Worm (Caenorhabditis elegans) whole organism, midembryonic: ENCODE results near the gene nhr-27.

Experiments used
- T22C8.4 ChIP-seq: fragments of 200-800 bp; sonication (Bioruptor generic); IDR thresholded peaks from 2 replicates; pipeline ENCODE4 v1.3.6; 2022; ENCODE audit warnings: missing genetic modification characterization, missing compliant biosample characterization
- cog-1 ChIP-seq: sonication (generic microtip); optimal IDR thresholded peaks from 2 replicates; lab custom pipeline; 2016; ENCODE audit warnings: missing genetic modification characterization, missing compliant biosample characterization
- flt-1 ChIP-seq: fragments of 200-800 bp; sonication (Bioruptor generic); IDR thresholded peaks from 2 replicates; pipeline ENCODE4 v1.3.6; 2022; ENCODE audit warnings: missing genetic modification characterization, missing compliant biosample characterization
- klf-2 ChIP-seq: fragments of 200-800 bp; sonication (Bioruptor generic); conservative IDR thresholded peaks from 2 replicates; pipeline ENCODE4 v1.3.6; 2022; ENCODE audit warnings: missing genetic modification reagents, missing genetic modification characterization, missing compliant biosample characterization
- med-1 ChIP-seq: sonication (generic microtip); optimal IDR thresholded peaks from 2 replicates; lab custom pipeline; 2017; ENCODE audit warnings: missing genetic modification characterization, mild to moderate bottlenecking, missing compliant biosample characterization, antibody characterized with exemption, missing genetic modification reagents; ENCODE audit not compliant: insufficient read depth
- ref-1 ChIP-seq: fragments of 200-800 bp; sonication (Bioruptor generic); conservative IDR thresholded peaks from 2 replicates; pipeline ENCODE4 v1.3.6; 2022; ENCODE audit warnings: missing genetic modification reagents, missing genetic modification characterization, missing compliant biosample characterization
- tab-1 ChIP-seq: fragments of 200-800 bp; sonication (Bioruptor generic); IDR thresholded peaks from 2 replicates; pipeline ENCODE4 v1.3.6; 2022; ENCODE audit warnings: missing genetic modification characterization, missing compliant biosample characterization
- ztf-23 ChIP-seq: fragments of 200-800 bp; sonication (Bioruptor generic); IDR thresholded peaks from 2 replicates; pipeline ENCODE4 v1.3.6; 2022; ENCODE audit warnings: missing genetic modification reagents, missing genetic modification characterization, missing compliant biosample characterization
- ztf-29 ChIP-seq: fragments of 200-800 bp; sonication (Bioruptor generic); IDR thresholded peaks from 2 replicates; pipeline ENCODE4 v1.3.6; 2022; ENCODE audit warnings: missing genetic modification reagents, missing genetic modification characterization, missing compliant biosample characterization

Gene nhr-27

DNA sequence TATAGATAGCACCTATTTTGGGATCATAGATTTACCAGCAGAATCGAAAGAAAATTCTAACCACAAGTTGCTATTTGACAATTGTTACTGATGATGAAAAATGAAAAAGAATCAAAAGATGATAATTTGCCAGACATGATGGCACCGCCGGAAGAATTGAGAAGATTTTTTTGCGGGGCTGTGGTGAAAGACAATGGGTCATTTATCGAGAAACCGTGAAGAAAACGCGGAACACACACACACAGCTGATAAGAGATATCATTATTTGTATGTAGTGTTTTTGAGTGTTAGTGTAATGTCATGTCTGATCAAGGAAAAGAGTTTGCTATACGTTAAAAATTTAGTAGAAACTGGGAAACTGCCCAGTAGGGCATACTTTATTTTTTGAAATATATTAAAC is 26.7 kb upstream of the nhr-27 start:
- no peak for TF ChIP-seq T22C8.4 (GFP tag; lab: Robert Waterston, UW)

DNA sequence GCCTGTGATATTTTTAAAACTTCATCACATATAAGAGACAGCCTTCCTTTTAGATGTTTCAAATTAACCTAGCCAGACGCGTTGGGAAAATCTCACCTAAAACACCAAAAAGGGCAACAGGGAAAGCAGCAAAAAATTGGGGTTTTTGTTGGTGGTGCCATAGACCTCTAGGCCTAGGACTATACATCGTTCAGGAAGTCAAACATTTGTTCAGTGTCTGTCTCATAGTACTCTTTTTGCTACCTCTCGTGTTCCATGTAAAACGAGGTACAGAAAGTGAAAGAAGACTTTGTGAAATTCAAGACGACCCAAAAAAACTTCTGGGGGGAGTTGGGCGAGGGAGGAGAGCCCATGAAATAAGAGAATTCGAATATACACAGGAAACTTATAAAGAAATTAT is 20.9 kb upstream of the nhr-27 start:
- TF ChIP-seq med-1 (no peak), klf-2 (GFP tag; lab: Robert Waterston, UW) (no peak), T22C8.4 (GFP tag; lab: Robert Waterston, UW) (no peak), flt-1 (GFP tag; lab: Robert Waterston, UW) (no peak), cog-1 (tag; lab: Kevin White, UChicago) (no peak)

ce11 chrX:12827741-12828408 is 19.8 kb upstream of the nhr-27 start:
- TF ChIP-seq ztf-29 (GFP tag; lab: Robert Waterston, UW) (no peak), med-1 (no peak), klf-2 (GFP tag; lab: Robert Waterston, UW) (no peak), ref-1 (GFP tag; lab: Robert Waterston, UW) (no peak), cog-1 (tag; lab: Kevin White, UChicago) (no peak)

- no peak for TF ChIP-seq flt-1 (GFP tag; lab: Robert Waterston, UW)
- no peak for TF ChIP-seq cog-1 (tag; lab: Kevin White, UChicago)
- no peak for TF ChIP-seq med-1
- no peak for TF ChIP-seq tab-1
Measured at ce11 chrX:12826782-12827181, 18.7 kb upstream of the nhr-27 start.

DNA sequence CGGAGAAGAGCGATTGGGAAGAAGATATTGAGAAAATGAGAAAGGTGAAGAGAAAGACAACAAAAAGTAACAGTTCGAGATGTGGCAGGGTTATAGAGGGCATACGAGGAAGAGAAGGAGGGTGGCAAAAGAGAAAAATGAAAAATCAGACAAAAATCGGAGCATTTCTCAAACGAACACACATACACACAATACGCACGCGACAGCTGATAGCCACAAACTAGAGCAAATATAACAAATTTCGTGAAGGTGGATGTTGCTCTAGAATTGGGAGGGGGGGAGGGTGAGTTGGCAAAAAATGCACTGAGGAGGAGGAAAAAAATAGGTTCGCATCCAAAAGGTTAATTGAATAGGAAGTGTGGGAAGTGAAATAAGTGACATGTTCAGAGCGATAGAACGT is 17.1 kb upstream of the nhr-27 start:
- TF ChIP-seq cog-1 (tag; lab: Kevin White, UChicago) (no peak), klf-2 (GFP tag; lab: Robert Waterston, UW) (no peak), T22C8.4 (GFP tag; lab: Robert Waterston, UW) (no peak), tab-1 (no peak), med-1 (no peak), ref-1 (GFP tag; lab: Robert Waterston, UW) (no peak), ztf-23 (GFP tag; lab: Robert Waterston, UW) (no peak), ztf-29 (GFP tag; lab: Robert Waterston, UW) (no peak), flt-1 (GFP tag; lab: Robert Waterston, UW) (no peak)

- TF ChIP-seq tab-1 (no peak), klf-2 (GFP tag; lab: Robert Waterston, UW) (no peak), flt-1 (GFP tag; lab: Robert Waterston, UW) (no peak), ref-1 (GFP tag; lab: Robert Waterston, UW) (no peak), ztf-29 (GFP tag; lab: Robert Waterston, UW) (no peak), cog-1 (tag; lab: Kevin White, UChicago) (no peak), T22C8.4 (GFP tag; lab: Robert Waterston, UW) (no peak), med-1 (no peak), ztf-23 (GFP tag; lab: Robert Waterston, UW) (no peak)
Measured at ce11 chrX:12819512-12819911, 11.4 kb upstream of the nhr-27 start.

- TF ChIP-seq med-1 = no peak
- no peak for TF ChIP-seq klf-2 (GFP tag; lab: Robert Waterston, UW)
Measured at ce11 chrX:12818768-12819167, 10.7 kb upstream of the nhr-27 start.

ce11 chrX:12815367-12815766 is 7.2 kb upstream of the nhr-27 start:
- TF ChIP-seq ztf-23 (GFP tag; lab: Robert Waterston, UW) (no peak), klf-2 (GFP tag; lab: Robert Waterston, UW) (no peak), cog-1 (tag; lab: Kevin White, UChicago) (no peak), med-1 (no peak), flt-1 (GFP tag; lab: Robert Waterston, UW) (no peak), tab-1 (no peak), ztf-29 (GFP tag; lab: Robert Waterston, UW) (no peak), ref-1 (GFP tag; lab: Robert Waterston, UW) (no peak), T22C8.4 (GFP tag; lab: Robert Waterston, UW) (no peak)

DNA sequence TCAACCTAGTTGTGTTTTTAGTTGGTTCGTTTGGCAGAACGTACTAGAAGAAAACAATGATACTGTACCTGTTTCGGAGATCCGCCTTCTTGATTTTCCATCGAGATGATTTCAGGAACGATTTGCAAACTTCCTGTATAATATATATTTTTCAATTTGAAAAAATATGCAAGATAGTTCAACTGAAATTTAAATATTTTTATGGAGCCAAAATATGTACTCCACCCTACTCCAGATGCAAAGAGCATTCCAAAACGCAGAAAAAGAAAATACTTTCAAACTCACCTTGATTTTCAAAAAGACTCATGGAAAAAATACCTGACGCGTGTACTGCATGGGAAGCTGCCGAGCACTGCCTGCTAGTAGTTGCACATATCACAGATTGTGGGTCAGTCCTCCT is 5.4 kb upstream of the nhr-27 start, which contains the start of gene gei-3:
gei-3 (minus strand) TSS at position 101 of the 400 bp plus-strand sequence.
- TF ChIP-seq med-1 = no peak
- TF ChIP-seq klf-2 (GFP tag; lab: Robert Waterston, UW) = no peak
- no peak for TF ChIP-seq flt-1 (GFP tag; lab: Robert Waterston, UW)
- no peak for TF ChIP-seq cog-1 (tag; lab: Kevin White, UChicago)
- no peak for TF ChIP-seq ref-1 (GFP tag; lab: Robert Waterston, UW)
- no peak for TF ChIP-seq ztf-29 (GFP tag; lab: Robert Waterston, UW)
- no peak for TF ChIP-seq ztf-23 (GFP tag; lab: Robert Waterston, UW)
- TF ChIP-seq T22C8.4 (GFP tag; lab: Robert Waterston, UW) = no peak
- no peak for TF ChIP-seq tab-1

DNA sequence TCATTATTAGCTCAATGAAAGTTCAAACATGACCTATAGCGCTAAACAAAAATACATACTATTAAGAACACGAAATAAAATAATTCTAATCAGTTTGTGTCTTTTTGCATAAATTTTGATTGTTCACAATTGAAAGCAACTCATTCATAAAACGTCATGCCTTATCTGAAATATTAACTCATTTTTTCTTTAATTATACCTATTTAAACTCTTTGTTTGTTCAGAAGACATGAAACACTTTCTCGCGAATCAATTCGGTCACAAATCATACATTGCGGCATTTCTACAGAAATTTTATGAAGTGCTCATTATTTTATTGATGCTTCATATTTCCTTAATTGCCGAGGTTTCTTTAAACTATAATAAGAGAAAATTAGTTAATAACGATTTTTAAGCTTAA is 1.2 kb downstream of the nhr-27 start:
- TF ChIP-seq med-1 (no peak), ref-1 (GFP tag; lab: Robert Waterston, UW) (no peak), tab-1 (no peak), cog-1 (tag; lab: Kevin White, UChicago) (no peak), ztf-29 (GFP tag; lab: Robert Waterston, UW) (no peak), flt-1 (GFP tag; lab: Robert Waterston, UW) (no peak), ztf-23 (GFP tag; lab: Robert Waterston, UW) (no peak), T22C8.4 (GFP tag; lab: Robert Waterston, UW) (no peak), klf-2 (GFP tag; lab: Robert Waterston, UW) (no peak)
